Fruit fly (Drosophila melanogaster) whole organism, embryonic: ENCODE data around the gene Eig71Ec.
A peak's percentile ranks its signal among the peaks of the same experiment; 100 is the strongest.

Experiments used
- Adf1 ChIP-seq: fragments of 200-800 bp; sonication (Bioruptor generic); IDR thresholded peaks from 2 replicates; pipeline ENCODE4 v1.3.6; 2022; ENCODE audit warnings: missing biosample characterization, missing genetic modification characterization
- Atf6 ChIP-seq: fragments of 200-800 bp; sonication (Bioruptor generic); IDR thresholded peaks from 2 replicates; pipeline ENCODE4 v1.3.6; 2022; ENCODE audit warnings: missing biosample characterization, missing genetic modification characterization
- B-H2 ChIP-seq: fragments of 200-800 bp; sonication (Bioruptor generic); optimal IDR thresholded peaks from 2 replicates; lab custom pipeline; 2018; ENCODE audit warnings: missing biosample characterization, mild to moderate bottlenecking, missing genetic modification characterization
- Bteb2 ChIP-seq: fragments of 200-800 bp; sonication (Bioruptor generic); optimal IDR thresholded peaks from 2 replicates; lab custom pipeline; 2016; ENCODE audit warnings: missing biosample characterization, missing genetic modification characterization
- CG10321 ChIP-seq: fragments of 200-800 bp; sonication (Bioruptor generic); IDR thresholded peaks from 2 replicates; pipeline ENCODE4 v1.3.6; 2022; ENCODE audit warnings: missing biosample characterization, missing genetic modification characterization
- CG10565 ChIP-seq: fragments of 200-800 bp; sonication (Bioruptor generic); optimal IDR thresholded peaks from 3 replicates; lab custom pipeline; 2016; ENCODE audit warnings: missing biosample characterization, mild to moderate bottlenecking, missing genetic modification characterization
- CG14441 ChIP-seq: fragments of 200-800 bp; sonication (Bioruptor generic); IDR thresholded peaks from 2 replicates; pipeline ENCODE4 v1.3.6; 2022; ENCODE audit warnings: missing biosample characterization, missing genetic modification characterization
- CG15514 ChIP-seq: fragments of 200-800 bp; sonication (Bioruptor generic); optimal IDR thresholded peaks from 3 replicates; lab custom pipeline; 2017; ENCODE audit warnings: missing biosample characterization, missing genetic modification characterization, mild to moderate bottlenecking, moderate library complexity, missing genetic modification reagents
- CG1603 ChIP-seq: fragments of 200-800 bp; sonication (Bioruptor generic); optimal IDR thresholded peaks from 2 replicates; lab custom pipeline; 2019; ENCODE audit warnings: missing biosample characterization, mild to moderate bottlenecking, missing genetic modification characterization, moderate library complexity
- CG17359 ChIP-seq: fragments of 200-800 bp; sonication (Bioruptor generic); optimal IDR thresholded peaks from 3 replicates; lab custom pipeline; 2018; ENCODE audit warnings: missing biosample characterization, mild to moderate bottlenecking, missing genetic modification characterization, moderate library complexity
- CG2129 ChIP-seq: fragments of 200-800 bp; sonication (Bioruptor generic); IDR thresholded peaks from 2 replicates; pipeline ENCODE4 v1.3.6; 2022; ENCODE audit warnings: missing biosample characterization, missing genetic modification characterization; ENCODE audit not compliant: partially characterized antibody
- CG6254 ChIP-seq: fragments of 200-800 bp; sonication (Bioruptor generic); optimal IDR thresholded peaks from 3 replicates; lab custom pipeline; 2017; ENCODE audit warnings: mild to moderate bottlenecking, missing biosample characterization, missing genetic modification reagents, missing genetic modification characterization
- CG7357 ChIP-seq: fragments of 200-800 bp; sonication (Bioruptor generic); IDR thresholded peaks from 3 replicates; pipeline ENCODE4 v1.3.6; 2022; ENCODE audit warnings: missing biosample characterization, missing genetic modification characterization
- CG8290 ChIP-seq, 3 experiments: fragments of 200-800 bp; sonication (Bioruptor generic); optimal IDR thresholded peaks; 2 replicates each; lab custom pipeline; 2016 to 2019; ENCODE audit warnings: missing biosample characterization in 3 of 3, missing genetic modification characterization in 3 of 3, mild to moderate bottlenecking in 2 of 3, moderate library complexity in 1 of 3
- CG8359 ChIP-seq: fragments of 200-800 bp; sonication (Bioruptor generic); optimal IDR thresholded peaks from 2 replicates; lab custom pipeline; 2017; ENCODE audit warnings: missing biosample characterization, mild to moderate bottlenecking, missing genetic modification characterization, borderline replicate concordance
- CG9797 ChIP-seq: fragments of 200-800 bp; sonication (Bioruptor generic); optimal IDR thresholded peaks from 3 replicates; lab custom pipeline; 2018; ENCODE audit warnings: missing biosample characterization, mild to moderate bottlenecking, missing genetic modification characterization
- Chrac-16 ChIP-seq: fragments of 200-800 bp; sonication (Bioruptor generic); optimal IDR thresholded peaks from 3 replicates; lab custom pipeline; 2016; ENCODE audit warnings: missing biosample characterization, missing genetic modification characterization
- CkIIα-i1 ChIP-seq: fragments of 200-800 bp; sonication (Bioruptor generic); IDR thresholded peaks from 2 replicates; pipeline ENCODE4 v1.3.6; 2022; ENCODE audit warnings: missing biosample characterization, missing genetic modification characterization
- Dad ChIP-seq: fragments of 200-800 bp; sonication (Bioruptor generic); optimal IDR thresholded peaks from 3 replicates; lab custom pipeline; 2016; ENCODE audit warnings: missing biosample characterization, missing genetic modification characterization
- E2f2 ChIP-seq: fragments of 200-800 bp; sonication (Bioruptor generic); IDR thresholded peaks from 2 replicates; pipeline ENCODE4 v1.3.6; 2022; ENCODE audit warnings: missing biosample characterization, missing genetic modification characterization
- Ets97D ChIP-seq: fragments of 200-800 bp; sonication (Bioruptor generic); optimal IDR thresholded peaks from 3 replicates; lab custom pipeline; 2016; ENCODE audit warnings: missing biosample characterization, missing genetic modification characterization
- Fer1 ChIP-seq: fragments of 200-800 bp; sonication (Bioruptor generic); optimal IDR thresholded peaks from 2 replicates; lab custom pipeline; 2017; ENCODE audit warnings: missing biosample characterization, mild to moderate bottlenecking, missing genetic modification characterization
- Fer2 ChIP-seq: fragments of 200-800 bp; sonication (Bioruptor generic); optimal IDR thresholded peaks from 2 replicates; lab custom pipeline; 2018; ENCODE audit warnings: missing biosample characterization, mild to moderate bottlenecking, missing genetic modification characterization, moderate library complexity
- Gsc ChIP-seq: fragments of 200-800 bp; sonication (Bioruptor generic); IDR thresholded peaks from 2 replicates; pipeline ENCODE4 v1.3.6; 2022; ENCODE audit warnings: missing biosample characterization, missing genetic modification characterization
- H15 ChIP-seq: fragments of 200-800 bp; sonication (Bioruptor generic); IDR thresholded peaks from 3 replicates; pipeline ENCODE4 v1.3.6; 2022; ENCODE audit warnings: missing biosample characterization, missing genetic modification characterization
- Hmr ChIP-seq: fragments of 200-800 bp; sonication (Bioruptor generic); optimal IDR thresholded peaks from 3 replicates; lab custom pipeline; 2017; ENCODE audit warnings: mild to moderate bottlenecking, missing biosample characterization, missing genetic modification reagents, missing genetic modification characterization
- Hmx ChIP-seq: fragments of 200-800 bp; sonication (Bioruptor generic); optimal IDR thresholded peaks from 2 replicates; lab custom pipeline; 2016; ENCODE audit warnings: missing biosample characterization, missing genetic modification characterization
- Lhr ChIP-seq: fragments of 200-800 bp; sonication (Bioruptor generic); optimal IDR thresholded peaks from 3 replicates; lab custom pipeline; 2017; ENCODE audit warnings: mild to moderate bottlenecking, missing biosample characterization, missing genetic modification reagents, missing genetic modification characterization
- MTF-1 ChIP-seq: fragments of 200-800 bp; sonication (Bioruptor generic); optimal IDR thresholded peaks from 2 replicates; lab custom pipeline; 2018; ENCODE audit warnings: missing biosample characterization, mild to moderate bottlenecking, missing genetic modification characterization, borderline replicate concordance
- NFAT ChIP-seq: fragments of 200-800 bp; sonication (Bioruptor generic); IDR thresholded peaks from 2 replicates; pipeline ENCODE4 v1.3.6; 2022; ENCODE audit warnings: missing biosample characterization, missing genetic modification characterization
- Opbp ChIP-seq: fragments of 200-800 bp; sonication (Bioruptor generic); IDR thresholded peaks from 3 replicates; pipeline ENCODE4 v1.3.6; 2022; ENCODE audit warnings: missing biosample characterization, missing genetic modification characterization; ENCODE audit not compliant: partially characterized antibody
- Spps ChIP-seq: fragments of 200-800 bp; sonication (Bioruptor generic); optimal IDR thresholded peaks from 2 replicates; lab custom pipeline; 2018; ENCODE audit warnings: missing biosample characterization, mild to moderate bottlenecking, missing genetic modification characterization
- Xbp1 ChIP-seq: fragments of 200-800 bp; sonication (Bioruptor generic); optimal IDR thresholded peaks from 3 replicates; lab custom pipeline; 2016; ENCODE audit warnings: missing biosample characterization, mild to moderate bottlenecking, missing genetic modification characterization
- ac ChIP-seq: fragments of 200-800 bp; sonication (Bioruptor generic); optimal IDR thresholded peaks from 3 replicates; lab custom pipeline; 2017; ENCODE audit warnings: missing biosample characterization, mild to moderate bottlenecking, missing genetic modification characterization
- ato ChIP-seq: fragments of 200-800 bp; sonication (Bioruptor generic); IDR thresholded peaks from 2 replicates; pipeline ENCODE4 v1.3.6; 2022; ENCODE audit warnings: missing biosample characterization, missing genetic modification characterization; ENCODE audit not compliant: partially characterized antibody
- bab2 ChIP-seq: fragments of 200-800 bp; sonication (Bioruptor generic); optimal IDR thresholded peaks from 2 replicates; lab custom pipeline; 2016; ENCODE audit warnings: missing biosample characterization, missing genetic modification characterization
- bowl ChIP-seq: fragments of 200-800 bp; sonication (Bioruptor generic); IDR thresholded peaks from 2 replicates; pipeline ENCODE4 v1.3.6; 2022; ENCODE audit warnings: missing biosample characterization, missing genetic modification characterization
- esg ChIP-seq: fragments of 200-800 bp; sonication (Bioruptor generic); conservative IDR thresholded peaks from 2 replicates; pipeline ENCODE4 v1.3.6; 2022; ENCODE audit warnings: missing biosample characterization, missing genetic modification characterization
- eve ChIP-seq, 2 experiments: fragments of >200 bp; optimal IDR thresholded peaks; 2 replicates each; lab custom pipeline; 2017; ENCODE audit warnings: missing biosample characterization in 2 of 2, missing genetic modification characterization in 2 of 2
- ewg ChIP-seq: fragments of 200-800 bp; sonication (Bioruptor generic); optimal IDR thresholded peaks from 3 replicates; lab custom pipeline; 2017; ENCODE audit warnings: mild to moderate bottlenecking, missing biosample characterization, missing genetic modification reagents, missing genetic modification characterization
- fru ChIP-seq: fragments of >200 bp; optimal IDR thresholded peaks from 2 replicates; lab custom pipeline; 2017
- jing ChIP-seq: fragments of 200-800 bp; sonication (Bioruptor generic); optimal IDR thresholded peaks from 2 replicates; lab custom pipeline; 2018; ENCODE audit warnings: missing biosample characterization, mild to moderate bottlenecking, missing genetic modification characterization
- kah ChIP-seq: fragments of 200-800 bp; sonication (Bioruptor generic); optimal IDR thresholded peaks from 2 replicates; lab custom pipeline; 2018; ENCODE audit warnings: missing biosample characterization, mild to moderate bottlenecking, missing genetic modification characterization
- luna ChIP-seq: fragments of 200-800 bp; sonication (Bioruptor generic); optimal IDR thresholded peaks from 2 replicates; lab custom pipeline; 2016; ENCODE audit warnings: missing biosample characterization, missing genetic modification characterization
- pum ChIP-seq: fragments of 200-800 bp; sonication (Bioruptor generic); optimal IDR thresholded peaks from 2 replicates; lab custom pipeline; 2016; ENCODE audit warnings: missing biosample characterization, missing genetic modification characterization
- pzg ChIP-seq: fragments of 200-800 bp; sonication (Bioruptor generic); optimal IDR thresholded peaks from 3 replicates; lab custom pipeline; 2018; ENCODE audit warnings: missing biosample characterization, mild to moderate bottlenecking, missing genetic modification characterization, moderate library complexity
- row ChIP-seq: fragments of 200-800 bp; sonication (Bioruptor generic); IDR thresholded peaks from 3 replicates; pipeline ENCODE4 v1.3.6; 2022; ENCODE audit warnings: missing biosample characterization, missing genetic modification characterization
- sens-2 ChIP-seq: fragments of 200-800 bp; sonication (Bioruptor generic); IDR thresholded peaks from 2 replicates; pipeline ENCODE4 v1.3.6; 2022; ENCODE audit warnings: missing biosample characterization, missing genetic modification characterization
- ssp ChIP-seq: fragments of 200-800 bp; sonication (Bioruptor generic); IDR thresholded peaks from 2 replicates; pipeline ENCODE4 v1.3.6; 2022; ENCODE audit warnings: missing biosample characterization, missing genetic modification characterization
- tgo ChIP-seq: fragments of 200-800 bp; sonication (Bioruptor generic); IDR thresholded peaks from 3 replicates; pipeline ENCODE4 v1.3.6; 2022; ENCODE audit warnings: missing biosample characterization, missing genetic modification characterization

The Eig71Ec gene

dm6 chr3L:15700338-15700966 lies 48.4 kb upstream of the Eig71Ec start (continued):
- TF ChIP-seq CG15514 (GFP tag; lab: Kevin White, UChicago) (no peak), bowl (GFP tag; lab: Robert Waterston, UW) (no peak), CG10565 (GFP tag; lab: Kevin White, UChicago) (no peak), esg (GFP tag; lab: Robert Waterston, UW) (no peak), jing (no peak), Fer1 (GFP tag; lab: Kevin White, UChicago) (no peak), Bteb2 (GFP tag; lab: Kevin White, UChicago) (no peak), ssp (GFP tag; lab: Robert Waterston, UW) (no peak), bab2 (GFP tag; lab: Kevin White, UChicago) (no peak), Lhr (GFP tag; lab: Kevin White, UChicago) (peak; percentile 13), Hmx (peak; percentile 4), ewg (GFP tag; lab: Kevin White, UChicago) (no peak), CG7357 (GFP tag; lab: Robert Waterston, UW) (no peak), CG8359 (no peak), Atf6 (GFP tag; lab: Robert Waterston, UW) (no peak), CG8290 (GFP tag; optimal IDR thresholded peaks at IDR 0.05; lab: Kevin White, UChicago) (peak; percentile 19), CG8290 (tag; optimal IDR thresholded peaks at IDR 0.05; lab: Kevin White, UChicago) (peak in 1 of 2 experiments; percentile 41), fru (lab: Kevin White, UChicago) (no peak), CG6254 (GFP tag; lab: Kevin White, UChicago) (no peak), CG17359 (tag; lab: Kevin White, UChicago) (no peak), B-H2 (GFP tag; lab: Kevin White, UChicago) (no peak), eve (GFP tag; optimal IDR thresholded peaks at IDR 0.05; lab: Kevin White, UChicago) (peak in 1 of 2 experiments; percentile 60), pum (GFP tag; lab: Kevin White, UChicago) (no peak), Opbp (no peak), CG14441 (GFP tag; lab: Robert Waterston, UW) (no peak), tgo (GFP tag; lab: Robert Waterston, UW) (no peak), ac (GFP tag; lab: Kevin White, UChicago) (peak; percentile 80), Spps (peak; percentile 34), kah (GFP tag; lab: Kevin White, UChicago) (no peak), CG9797 (GFP tag; lab: Kevin White, UChicago) (no peak), Fer2 (tag; lab: Kevin White, UChicago) (no peak), ato (GFP tag; lab: Robert Waterston, UW) (no peak), Hmr (GFP tag; lab: Kevin White, UChicago) (no peak), Adf1 (GFP tag; lab: Robert Waterston, UW) (no peak), CG2129 (GFP tag; lab: Robert Waterston, UW) (no peak), sens-2 (GFP tag; lab: Robert Waterston, UW) (no peak), Gsc (no peak), E2f2 (GFP tag; lab: Robert Waterston, UW) (no peak), pzg (GFP tag; lab: Kevin White, UChicago) (no peak), Ets97D (GFP tag; lab: Kevin White, UChicago) (no peak), Xbp1 (GFP tag; lab: Kevin White, UChicago) (no peak), row (peak; percentile 62), luna (GFP tag; lab: Kevin White, UChicago) (no peak), CG10321 (no peak), Dad (no peak), Chrac-16 (GFP tag; lab: Kevin White, UChicago) (peak; percentile 63), CG1603 (tag; lab: Kevin White, UChicago) (no peak), MTF-1 (no peak), NFAT (GFP tag; lab: Robert Waterston, UW) (no peak), H15 (GFP tag; lab: Robert Waterston, UW) (no peak), CkIIα-i1 (no peak)
